Fruit fly (Drosophila melanogaster) whole organism, embryonic: Measurements from ENCODE around the gene CG5910.

ENCODE experiments used
- Ada2b ChIP-seq: fragments of 200-800 bp; sonication (Bioruptor generic); IDR thresholded peaks from 2 replicates; pipeline ENCODE4 v1.3.6; 2022; ENCODE audit warnings: missing biosample characterization, missing genetic modification characterization
- Bgb ChIP-seq: fragments of 200-800 bp; sonication (Bioruptor generic); IDR thresholded peaks from 2 replicates; pipeline ENCODE4 v1.3.6; 2022; ENCODE audit warnings: missing biosample characterization, missing genetic modification characterization; ENCODE audit not compliant: partially characterized antibody
- CG10267 ChIP-seq: fragments of 200-800 bp; sonication (Bioruptor generic); optimal IDR thresholded peaks from 2 replicates; lab custom pipeline; 2018; ENCODE audit warnings: missing biosample characterization, mild to moderate bottlenecking, missing genetic modification characterization, moderate library complexity
- CG10565 ChIP-seq: fragments of 200-800 bp; sonication (Bioruptor generic); optimal IDR thresholded peaks from 3 replicates; lab custom pipeline; 2016; ENCODE audit warnings: missing biosample characterization, mild to moderate bottlenecking, missing genetic modification characterization
- CG11093 ChIP-seq: fragments of 200-800 bp; sonication (Bioruptor generic); IDR thresholded peaks from 3 replicates; pipeline ENCODE4 v1.3.6; 2022; ENCODE audit warnings: missing biosample characterization, missing genetic modification characterization
- CG13424 ChIP-seq: fragments of 200-800 bp; sonication (Bioruptor generic); optimal IDR thresholded peaks from 2 replicates; lab custom pipeline; 2019; ENCODE audit warnings: missing biosample characterization, mild to moderate bottlenecking, missing genetic modification characterization, moderate library complexity
- CG16779 ChIP-seq: fragments of 200-800 bp; sonication (Bioruptor generic); IDR thresholded peaks from 2 replicates; pipeline ENCODE4 v1.3.6; 2022; ENCODE audit warnings: missing biosample characterization, missing genetic modification characterization
- CG16815 ChIP-seq: fragments of 200-800 bp; sonication (Bioruptor generic); optimal IDR thresholded peaks from 3 replicates; lab custom pipeline; 2017; ENCODE audit warnings: missing biosample characterization, mild to moderate bottlenecking, missing genetic modification characterization
- CG17186 ChIP-seq: fragments of 200-800 bp; sonication (Bioruptor generic); optimal IDR thresholded peaks from 3 replicates; lab custom pipeline; 2017; ENCODE audit warnings: missing biosample characterization, missing genetic modification reagents, missing genetic modification characterization
- CG17359 ChIP-seq: fragments of 200-800 bp; sonication (Bioruptor generic); optimal IDR thresholded peaks from 3 replicates; lab custom pipeline; 2018; ENCODE audit warnings: missing biosample characterization, mild to moderate bottlenecking, missing genetic modification characterization, moderate library complexity
- CG3065 ChIP-seq: fragments of 200-800 bp; sonication (Bioruptor generic); optimal IDR thresholded peaks from 2 replicates; lab custom pipeline; 2016; ENCODE audit warnings: missing biosample characterization, missing genetic modification characterization
- CG3407 ChIP-seq: fragments of 200-800 bp; sonication (Bioruptor generic); optimal IDR thresholded peaks from 2 replicates; lab custom pipeline; 2018; ENCODE audit warnings: missing biosample characterization, mild to moderate bottlenecking, missing genetic modification characterization
- CG34422 ChIP-seq: fragments of 200-800 bp; sonication (Bioruptor generic); IDR thresholded peaks from 3 replicates; pipeline ENCODE4 v1.3.6; 2022; ENCODE audit warnings: missing biosample characterization, missing genetic modification characterization
- CG3726 ChIP-seq: fragments of 200-800 bp; sonication (Bioruptor generic); IDR thresholded peaks from 3 replicates; pipeline ENCODE4, ENCODE4 v1.3.6; 2022; ENCODE audit warnings: missing biosample characterization, missing genetic modification characterization
- CG6175 ChIP-seq: fragments of 200-800 bp; sonication (Bioruptor generic); IDR thresholded peaks from 3 replicates; pipeline ENCODE4 v1.3.6; 2022; ENCODE audit warnings: missing biosample characterization, missing genetic modification characterization
- CG6272 ChIP-seq: fragments of 200-800 bp; sonication (Bioruptor generic); IDR thresholded peaks from 2 replicates; pipeline ENCODE4 v1.3.6; 2022; ENCODE audit warnings: missing biosample characterization, missing genetic modification characterization
- CG6765 ChIP-seq: fragments of 200-800 bp; sonication (Bioruptor generic); optimal IDR thresholded peaks from 3 replicates; lab custom pipeline; 2017; ENCODE audit warnings: missing biosample characterization, mild to moderate bottlenecking, missing genetic modification characterization
- CG7556 ChIP-seq: fragments of 200-800 bp; sonication (Bioruptor generic); optimal IDR thresholded peaks from 2 replicates; lab custom pipeline; 2017; ENCODE audit warnings: missing biosample characterization, mild to moderate bottlenecking, missing genetic modification characterization
- CG8290 ChIP-seq, 3 experiments: fragments of 200-800 bp; sonication (Bioruptor generic); optimal IDR thresholded peaks; 2 replicates each; lab custom pipeline; 2016 to 2019; ENCODE audit warnings: missing biosample characterization in 3 of 3, missing genetic modification characterization in 3 of 3, mild to moderate bottlenecking in 2 of 3, moderate library complexity in 1 of 3
- CG9215 ChIP-seq: fragments of 200-800 bp; sonication (Bioruptor generic); IDR thresholded peaks from 2 replicates; pipeline ENCODE4 v1.3.6; 2022; ENCODE audit warnings: missing biosample characterization, missing genetic modification characterization
- E2f2 ChIP-seq: fragments of 200-800 bp; sonication (Bioruptor generic); IDR thresholded peaks from 2 replicates; pipeline ENCODE4 v1.3.6; 2022; ENCODE audit warnings: missing biosample characterization, missing genetic modification characterization
- Elba2 ChIP-seq: fragments of 200-800 bp; sonication (Bioruptor generic); optimal IDR thresholded peaks from 3 replicates; lab custom pipeline; 2016; ENCODE audit warnings: missing biosample characterization, missing genetic modification characterization
- HLHmδ ChIP-seq: fragments of 200-800 bp; sonication (Bioruptor generic); optimal IDR thresholded peaks from 2 replicates; lab custom pipeline; 2018; ENCODE audit warnings: missing biosample characterization, mild to moderate bottlenecking, missing genetic modification characterization, moderate library complexity
- MTF-1 ChIP-seq: fragments of 200-800 bp; sonication (Bioruptor generic); optimal IDR thresholded peaks from 2 replicates; lab custom pipeline; 2018; ENCODE audit warnings: missing biosample characterization, mild to moderate bottlenecking, missing genetic modification characterization, borderline replicate concordance
- Nf-YB ChIP-seq: fragments of 200-800 bp; sonication (Bioruptor generic); optimal IDR thresholded peaks from 3 replicates; lab custom pipeline; 2019; ENCODE audit warnings: missing biosample characterization, mild to moderate bottlenecking, missing genetic modification characterization, moderate library complexity
- Nf-YC ChIP-seq: fragments of 200-800 bp; optimal IDR thresholded peaks from 3 replicates; lab custom pipeline; 2019; ENCODE audit warnings: missing biosample characterization, mild to moderate bottlenecking, missing genetic modification characterization, moderate library complexity
- Oli ChIP-seq: fragments of 200-800 bp; sonication (Bioruptor generic); optimal IDR thresholded peaks from 2 replicates; lab custom pipeline; 2018; ENCODE audit warnings: missing biosample characterization, mild to moderate bottlenecking, missing genetic modification characterization, moderate library complexity
- Rfx ChIP-seq: fragments of 200-800 bp; sonication (Bioruptor generic); IDR thresholded peaks from 2 replicates; pipeline ENCODE4 v1.3.6; 2022; ENCODE audit warnings: missing biosample characterization, missing genetic modification characterization
- Trl ChIP-seq, 3 experiments: fragments of >200 bp in 2 of 3; fragments of 200-800 bp in 1 of 3; sonication (Bioruptor generic) in 1 of 3; optimal IDR thresholded peaks; 2 replicates in 1 of 3; 3 replicates in 2 of 3; lab custom pipeline; 2016 to 2017; ENCODE audit warnings: missing biosample characterization in 1 of 3, missing genetic modification characterization in 1 of 3
- al ChIP-seq: fragments of 200-800 bp; sonication (Bioruptor generic); IDR thresholded peaks from 2 replicates; pipeline ENCODE4 v1.3.6; 2022; ENCODE audit warnings: missing biosample characterization, missing genetic modification characterization
- bowl ChIP-seq: fragments of 200-800 bp; sonication (Bioruptor generic); IDR thresholded peaks from 2 replicates; pipeline ENCODE4 v1.3.6; 2022; ENCODE audit warnings: missing biosample characterization, missing genetic modification characterization
- chn ChIP-seq: fragments of 200-800 bp; sonication (Bioruptor generic); optimal IDR thresholded peaks from 2 replicates; lab custom pipeline; 2016; ENCODE audit warnings: missing biosample characterization, missing genetic modification characterization
- croc ChIP-seq: fragments of 200-800 bp; sonication (Bioruptor generic); conservative IDR thresholded peaks from 3 replicates; pipeline ENCODE4 v1.3.6; 2022; ENCODE audit warnings: missing biosample characterization, missing genetic modification characterization
- dan ChIP-seq: fragments of 200-800 bp; sonication (Bioruptor generic); IDR thresholded peaks from 2 replicates; pipeline ENCODE4 v1.3.6; 2022; ENCODE audit warnings: missing biosample characterization, missing genetic modification characterization
- esg ChIP-seq: fragments of 200-800 bp; sonication (Bioruptor generic); conservative IDR thresholded peaks from 2 replicates; pipeline ENCODE4 v1.3.6; 2022; ENCODE audit warnings: missing biosample characterization, missing genetic modification characterization
- ftz-f1 ChIP-seq: fragments of 200-800 bp; sonication (Bioruptor generic); optimal IDR thresholded peaks from 2 replicates; lab custom pipeline; 2016; ENCODE audit warnings: missing biosample characterization, missing genetic modification characterization
- gfzf ChIP-seq: fragments of 200-800 bp; sonication (Bioruptor generic); optimal IDR thresholded peaks from 2 replicates; lab custom pipeline; 2016; ENCODE audit warnings: missing biosample characterization, mild to moderate bottlenecking, missing genetic modification characterization, moderate library complexity
- gsb-n ChIP-seq: fragments of 200-800 bp; sonication (Bioruptor generic); optimal IDR thresholded peaks from 3 replicates; lab custom pipeline; 2018; ENCODE audit warnings: missing biosample characterization, mild to moderate bottlenecking, missing genetic modification characterization
- hb ChIP-seq: fragments of 200-800 bp; sonication (Bioruptor generic); IDR thresholded peaks from 3 replicates; pipeline ENCODE4 v1.3.6; 2022; ENCODE audit warnings: missing biosample characterization, missing genetic modification characterization; ENCODE audit not compliant: partially characterized antibody
- inv ChIP-seq: fragments of 200-800 bp; sonication (Bioruptor generic); IDR thresholded peaks from 2 replicates; pipeline ENCODE4 v1.3.6; 2022; ENCODE audit warnings: missing biosample characterization, missing genetic modification characterization; ENCODE audit not compliant: partially characterized antibody
- mam ChIP-seq: fragments of 200-800 bp; sonication (Bioruptor generic); optimal IDR thresholded peaks from 3 replicates; lab custom pipeline; 2016; ENCODE audit warnings: missing biosample characterization, missing genetic modification characterization
- pum ChIP-seq: fragments of 200-800 bp; sonication (Bioruptor generic); optimal IDR thresholded peaks from 2 replicates; lab custom pipeline; 2016; ENCODE audit warnings: missing biosample characterization, missing genetic modification characterization
- shn ChIP-seq: fragments of 200-800 bp; sonication (Bioruptor generic); optimal IDR thresholded peaks from 3 replicates; lab custom pipeline; 2016; ENCODE audit warnings: missing biosample characterization, missing genetic modification characterization
- sob ChIP-seq: fragments of 200-800 bp; sonication (Bioruptor generic); IDR thresholded peaks from 2 replicates; pipeline ENCODE4 v1.3.6; 2022; ENCODE audit warnings: missing biosample characterization, missing genetic modification characterization
- vnd ChIP-seq: fragments of 200-800 bp; sonication (Bioruptor generic); IDR thresholded peaks from 3 replicates; pipeline ENCODE4 v1.3.6; 2022; ENCODE audit warnings: missing biosample characterization, missing genetic modification characterization; ENCODE audit not compliant: partially characterized antibody
- wdn ChIP-seq: fragments of 200-800 bp; sonication (Bioruptor generic); IDR thresholded peaks from 2 replicates; pipeline ENCODE4 v1.3.6; 2022; ENCODE audit warnings: missing biosample characterization, missing genetic modification characterization
- yki ChIP-seq: fragments of >200 bp; optimal IDR thresholded peaks from 3 replicates; lab custom pipeline; 2018
- zen ChIP-seq: fragments of 200-800 bp; sonication (Bioruptor generic); optimal IDR thresholded peaks from 3 replicates; lab custom pipeline; 2018; ENCODE audit warnings: missing biosample characterization, mild to moderate bottlenecking, missing genetic modification characterization, moderate library complexity

The CG5910 gene

DNA sequence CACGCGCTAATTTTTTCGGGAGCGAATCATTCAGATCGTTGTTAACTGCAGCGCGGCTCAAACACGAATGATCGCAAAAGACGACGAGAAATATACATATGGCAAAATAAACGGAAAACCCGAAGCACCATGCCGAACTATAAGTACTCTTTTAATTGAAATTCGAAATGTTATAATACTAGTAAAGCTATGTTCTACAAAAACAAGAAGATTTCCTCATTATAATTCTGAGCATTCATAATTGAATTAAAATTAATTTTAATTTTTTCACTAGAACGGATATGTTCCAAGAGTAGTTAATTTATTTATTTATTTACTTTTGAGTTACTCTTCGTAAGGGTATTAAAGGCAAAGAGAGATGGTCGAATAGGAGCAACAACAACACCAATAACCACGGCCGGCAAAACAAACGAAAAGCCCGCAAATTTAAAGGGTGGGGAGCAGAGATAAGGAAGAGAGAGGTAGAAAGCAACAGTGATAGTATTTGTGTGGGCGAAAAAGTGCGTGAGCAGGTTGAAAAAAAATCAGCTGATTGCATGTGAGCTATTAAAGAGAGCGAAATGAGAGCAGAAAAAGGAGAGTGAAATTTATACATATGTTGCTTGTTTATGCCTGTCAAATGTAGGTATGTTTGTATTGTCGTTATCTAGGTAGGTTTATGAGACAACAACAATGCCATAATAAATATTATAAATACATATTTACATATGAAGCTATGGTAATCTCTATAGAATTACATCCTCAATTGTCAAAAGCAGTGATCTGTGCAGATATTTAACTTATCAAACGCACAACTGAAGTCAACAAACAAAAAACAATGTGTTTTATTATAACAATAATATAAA lies 51.4 kb downstream of the CG5910 start (continued):
- TF ChIP-seq Nf-YC (tag; lab: Kevin White, UChicago) (peak; percentile 35), Oli (tag; lab: Kevin White, UChicago) (peak; percentile 78), CG10565 (GFP tag; lab: Kevin White, UChicago) (no peak), chn (GFP tag; lab: Kevin White, UChicago) (no peak), CG11093 (GFP tag; lab: Robert Waterston, UW) (peak; percentile 32; the same call in 1 of the 3 replicates), Bgb (GFP tag; lab: Robert Waterston, UW) (no peak), mam (GFP tag; lab: Kevin White, UChicago) (peak; percentile 55), CG10267 (peak; percentile 69), CG7556 (peak; percentile 82), CG3065 (no peak), dan (GFP tag; lab: Robert Waterston, UW) (no peak), croc (GFP tag; lab: Robert Waterston, UW) (no peak), CG16779 (GFP tag; lab: Robert Waterston, UW) (no peak), Nf-YB (GFP tag; lab: Kevin White, UChicago) (peak; percentile 49), inv (no peak), sob (GFP tag; lab: Robert Waterston, UW) (peak; percentile 83), CG3407 (peak; percentile 35), CG6765 (GFP tag; lab: Kevin White, UChicago) (peak; percentile 42), hb (GFP tag; lab: Robert Waterston, UW) (no peak), Rfx (peak; percentile 83), CG9215 (GFP tag; lab: Robert Waterston, UW) (peak; percentile 49), CG17359 (tag; lab: Kevin White, UChicago) (peak; percentile 76), bowl (GFP tag; lab: Robert Waterston, UW) (no peak), MTF-1 (GFP tag; lab: Kevin White, UChicago) (peak; percentile 59), yki (lab: Kevin White, UChicago) (no peak), vnd (GFP tag; lab: Robert Waterston, UW) (no peak), E2f2 (GFP tag; lab: Robert Waterston, UW) (peak; percentile 56; the same call in 1 of the 2 replicates), CG34422 (GFP tag; lab: Robert Waterston, UW) (peak; percentile 85; the same call in 2 of the 3 replicates), al (GFP tag; lab: Robert Waterston, UW) (peak; percentile 75), CG6272 (GFP tag; lab: Robert Waterston, UW) (no peak), Ada2b (peak; percentile 80), CG3726 (GFP tag; lab: Robert Waterston, UW) (no peak), shn (GFP tag; lab: Kevin White, UChicago) (peak; percentile 36), CG8290 (GFP tag; optimal IDR thresholded peaks at IDR 0.05; lab: Kevin White, UChicago) (no peak), CG8290 (tag; optimal IDR thresholded peaks at IDR 0.05; lab: Kevin White, UChicago) (peak in 1 of 2 experiments; percentile 48), pum (no peak), CG17186 (GFP tag; lab: Kevin White, UChicago) (no peak), esg (GFP tag; lab: Robert Waterston, UW) (peak; percentile 64), ftz-f1 (GFP tag; lab: Kevin White, UChicago) (no peak), wdn (GFP tag; lab: Robert Waterston, UW) (peak; percentile 66), gsb-n (tag; lab: Kevin White, UChicago) (no peak), CG6175 (GFP tag; lab: Robert Waterston, UW) (no peak), CG16815 (GFP tag; lab: Kevin White, UChicago) (peak; percentile 32), gfzf (GFP tag; lab: Kevin White, UChicago) (no peak), Elba2 (GFP tag; lab: Kevin White, UChicago) (no peak), HLHmδ (GFP tag; lab: Kevin White, UChicago) (no peak), Trl (optimal IDR thresholded peaks at IDR 0.05; lab: Kevin White, UChicago) (peak; percentile 56 to 84), Trl (GFP tag; optimal IDR thresholded peaks at IDR 0.05; lab: Kevin White, UChicago) (no peak), CG13424 (tag; lab: Kevin White, UChicago) (peak; percentile 73), zen (peak; percentile 18)
